Fruit fly (Drosophila melanogaster): ENCODE measurements around the gene MED6.

Gene MED6

DNA sequence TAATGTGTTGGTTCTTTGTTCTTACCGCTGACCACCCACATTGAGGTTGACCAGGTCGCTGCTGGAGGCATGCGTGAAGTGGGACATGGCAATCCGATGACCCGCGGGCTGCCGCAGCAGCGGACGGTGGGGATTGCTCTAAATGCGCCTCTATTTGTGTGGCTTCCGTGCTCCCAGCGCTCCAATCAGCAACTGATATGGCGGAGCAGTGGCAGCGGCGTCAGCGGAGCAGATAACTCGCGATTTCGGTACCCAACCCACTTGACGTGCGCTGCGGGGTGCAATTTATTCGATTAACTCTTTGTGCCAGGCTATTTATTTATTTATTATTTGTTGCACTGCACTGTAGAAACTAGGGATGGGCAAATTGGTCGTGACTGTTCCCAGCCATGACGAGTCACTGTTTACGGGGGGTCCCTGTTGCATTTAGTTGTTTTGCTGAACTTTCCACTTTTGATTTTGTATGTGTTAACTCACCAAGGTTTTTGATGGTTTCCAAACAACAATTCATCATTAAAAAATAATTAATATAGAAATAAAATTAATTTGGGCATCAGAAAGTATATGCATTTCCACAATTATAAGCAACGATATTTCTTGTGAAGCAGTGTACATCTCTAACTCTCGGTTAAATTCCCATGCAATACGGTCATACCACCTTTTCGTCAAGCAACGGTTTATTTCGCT, 32.0 kb upstream of the MED6 start, which contains the start of the genes CG9467 and CG8526 (continued):
- TF ChIP-seq mirr (GFP tag; optimal IDR thresholded peaks at IDR 0.05) (no peak), CG12391 (tag; optimal IDR thresholded peaks at IDR 0.05) (peak; percentile 82), HmgD (GFP tag; optimal IDR thresholded peaks at IDR 0.05) (no peak), ems (GFP tag; optimal IDR thresholded peaks at IDR 0.05) (peak; percentile 24), CG31365 (tag; optimal IDR thresholded peaks at IDR 0.05) (no peak), HLH3B (GFP tag; IDR thresholded peaks at IDR 0.05) (peak; percentile 41; the same call in 1 of the 2 replicates), CG9876 (GFP tag; optimal IDR thresholded peaks at IDR 0.05) (no peak), Oaz (GFP tag; IDR thresholded peaks at IDR 0.05) (no peak), dysf (GFP tag; IDR thresholded peaks at IDR 0.05) (peak; percentile 61; the same call in 1 of the 3 replicates), CG10462 (GFP tag; optimal IDR thresholded peaks at IDR 0.05) (peak; percentile 84), CG7928 (GFP tag; optimal IDR thresholded peaks at IDR 0.05) (peak; percentile 76), CG18262 (tag; optimal IDR thresholded peaks at IDR 0.05) (peak; percentile 69), p53 (GFP tag; optimal IDR thresholded peaks at IDR 0.05) (no peak), Max (GFP tag; optimal IDR thresholded peaks at IDR 0.05) (peak; percentile 74), CG13894 (tag; optimal IDR thresholded peaks at IDR 0.05) (no peak), CG13123 (GFP tag; optimal IDR thresholded peaks at IDR 0.05) (no peak), bsh (GFP tag; optimal IDR thresholded peaks at IDR 0.05) (peak in 1 of 2 experiments; percentile 48), HHEX (GFP tag; optimal IDR thresholded peaks at IDR 0.05) (peak; percentile 60), CG2202 (tag; optimal IDR thresholded peaks at IDR 0.05) (no peak), CG6654 (GFP tag; optimal IDR thresholded peaks at IDR 0.05) (no peak), gfzf (GFP tag; optimal IDR thresholded peaks at IDR 0.05) (peak; percentile 70), Sin3A (optimal IDR thresholded peaks at IDR 0.05) (peak; percentile 59), Hsf (GFP tag; optimal IDR thresholded peaks at IDR 0.05) (peak; percentile 60), phol (tag; optimal IDR thresholded peaks at IDR 0.05) (peak; percentile 83), Hr39 (optimal IDR thresholded peaks at IDR 0.05) (no peak), CG14860 (GFP tag; IDR thresholded peaks at IDR 0.05; ENCODE audit: partially characterized antibody) (peak; percentile 72), cg (GFP tag; optimal IDR thresholded peaks at IDR 0.05) (no peak), gcm2 (GFP tag; optimal IDR thresholded peaks at IDR 0.05) (no peak), CG8944 (GFP tag; optimal IDR thresholded peaks at IDR 0.05) (peak; percentile 15), CG12155 (GFP tag; optimal IDR thresholded peaks at IDR 0.05) (peak; percentile 59), ato (GFP tag; IDR thresholded peaks at IDR 0.05; ENCODE audit: partially characterized antibody) (no peak), CG3065 (GFP tag; optimal IDR thresholded peaks at IDR 0.05) (peak; percentile 37), CG14050 (GFP tag; IDR thresholded peaks at IDR 0.05) (no peak), Tbp (GFP tag; optimal IDR thresholded peaks at IDR 0.05) (no peak), CG1602 (GFP tag; optimal IDR thresholded peaks at IDR 0.05) (peak; percentile 61), CG33213 (GFP tag; optimal IDR thresholded peaks at IDR 0.05) (peak; percentile 16), Scr (GFP tag; IDR thresholded peaks at IDR 0.05; ENCODE audit: partially characterized antibody) (peak; percentile 90), Spps (tag; optimal IDR thresholded peaks at IDR 0.05) (no peak), lola (GFP tag; optimal IDR thresholded peaks at IDR 0.05) (peak in 1 of 3 experiments; percentile 74), sr (GFP tag; IDR thresholded peaks at IDR 0.05) (no peak), CG34376 (GFP tag; optimal IDR thresholded peaks at IDR 0.05) (peak; percentile 29), CG2678 (tag; optimal IDR thresholded peaks at IDR 0.05) (no peak), CG7357 (GFP tag; IDR thresholded peaks at IDR 0.05) (peak; percentile 50; the same call in 1 of the 3 replicates), Dip2 (GFP tag; IDR thresholded peaks at IDR 0.05) (no peak), CG17385 (GFP tag; optimal IDR thresholded peaks at IDR 0.05) (no peak), Fer1 (GFP tag; optimal IDR thresholded peaks at IDR 0.05) (peak; percentile 53), CG6175 (GFP tag; IDR thresholded peaks at IDR 0.05) (no peak), Optix (GFP tag; IDR thresholded peaks at IDR 0.05) (no peak), Side (GFP tag; optimal IDR thresholded peaks at IDR 0.05) (no peak), nerfin-1 (tag; optimal IDR thresholded peaks at IDR 0.05) (peak; percentile 87)
